Fruit fly (Drosophila melanogaster): ENCODE data around the gene uif.

The uif gene

DNA sequence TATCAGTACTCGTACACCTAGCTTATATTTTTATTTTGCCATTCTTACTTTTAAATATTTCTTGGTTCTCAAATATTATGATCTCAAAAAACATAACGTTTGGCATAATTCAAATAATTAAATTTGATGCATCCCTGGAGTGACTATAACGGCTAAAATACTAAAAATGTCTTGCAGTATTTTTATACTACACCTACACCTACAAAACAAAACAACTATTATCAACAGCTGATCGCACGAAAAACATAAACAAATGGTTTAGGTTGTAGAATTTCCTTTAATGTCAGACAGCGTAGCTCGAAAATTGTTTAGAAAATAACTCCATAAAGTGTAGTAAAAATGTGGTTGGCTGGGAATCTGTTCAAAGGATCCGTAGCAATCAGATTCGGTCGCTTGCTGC is 3.0 kb upstream of the uif start, which contains the start of gene CG43322:
CG43322 (plus strand) TSS at position 240 of the 400 bp plus-strand sequence.
- no peak for TF ChIP-seq ttk (optimal IDR thresholded peaks at IDR 0.05)
- TF ChIP-seq Myc (optimal IDR thresholded peaks at IDR 0.05), result no peak
- no peak for TF ChIP-seq insv (optimal IDR thresholded peaks at IDR 0.05)
- no peak for TF ChIP-seq Sin3A (optimal IDR thresholded peaks at IDR 0.05)
- TF ChIP-seq psq (optimal IDR thresholded peaks at IDR 0.05), result no peak
- TF ChIP-seq h (optimal IDR thresholded peaks at IDR 0.05), result no peak

DNA sequence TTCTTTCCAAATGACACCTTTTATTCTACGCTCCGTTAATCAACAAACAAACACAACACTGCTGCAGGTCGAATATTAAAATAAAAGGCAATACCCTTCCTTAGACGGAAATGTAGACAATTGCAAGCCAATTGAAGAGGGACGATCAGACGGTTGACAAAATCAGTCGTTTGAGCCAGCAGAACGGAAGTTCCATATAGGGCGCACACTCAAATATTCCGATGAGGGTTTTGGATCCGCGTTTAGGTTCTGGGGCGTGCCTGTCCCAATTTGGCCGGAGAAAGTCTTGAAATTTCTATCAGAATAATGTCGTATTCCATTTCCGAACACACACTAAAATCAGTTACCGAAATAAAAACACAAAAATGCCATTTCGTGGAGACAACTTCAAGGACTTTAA is 1.8 kb upstream of the uif start, which contains the start of gene CG43321:
CG43321 (plus strand) TSS at position 301 of the 400 bp plus-strand sequence.
- no peak for TF ChIP-seq insv (optimal IDR thresholded peaks at IDR 0.05)

- TF ChIP-seq h (optimal IDR thresholded peaks at IDR 0.05) (no peak), psq (optimal IDR thresholded peaks at IDR 0.05) (no peak), insv (optimal IDR thresholded peaks at IDR 0.05) (no peak), ttk (optimal IDR thresholded peaks at IDR 0.05) (no peak), Sin3A (optimal IDR thresholded peaks at IDR 0.05) (no peak), Myc (optimal IDR thresholded peaks at IDR 0.05) (no peak)
Observed at dm6 chr2L:7010513-7010912, 354 bp upstream of the uif start.

dm6 chr2L:7007564-7007963 is 2.6 kb downstream of the uif start:
- TF ChIP-seq psq (optimal IDR thresholded peaks at IDR 0.05), result no peak
- TF ChIP-seq insv (optimal IDR thresholded peaks at IDR 0.05), result no peak
- no peak for TF ChIP-seq Sin3A (optimal IDR thresholded peaks at IDR 0.05)
- TF ChIP-seq Myc (optimal IDR thresholded peaks at IDR 0.05), result no peak
- TF ChIP-seq h (optimal IDR thresholded peaks at IDR 0.05), result no peak
- TF ChIP-seq ttk (optimal IDR thresholded peaks at IDR 0.05), result no peak

dm6 chr2L:7005489-7005888 is 4.7 kb downstream of the uif start:
- TF ChIP-seq h (optimal IDR thresholded peaks at IDR 0.05), result no peak
- no peak for TF ChIP-seq psq (optimal IDR thresholded peaks at IDR 0.05)
- TF ChIP-seq ttk (optimal IDR thresholded peaks at IDR 0.05), result no peak
- TF ChIP-seq insv (optimal IDR thresholded peaks at IDR 0.05), result no peak

dm6 chr2L:7004304-7004703 is 5.9 kb downstream of the uif start:
- TF ChIP-seq insv (optimal IDR thresholded peaks at IDR 0.05) (no peak), ttk (optimal IDR thresholded peaks at IDR 0.05) (no peak), Myc (optimal IDR thresholded peaks at IDR 0.05) (no peak), h (optimal IDR thresholded peaks at IDR 0.05) (no peak), psq (optimal IDR thresholded peaks at IDR 0.05) (no peak), Sin3A (optimal IDR thresholded peaks at IDR 0.05) (no peak)

DNA sequence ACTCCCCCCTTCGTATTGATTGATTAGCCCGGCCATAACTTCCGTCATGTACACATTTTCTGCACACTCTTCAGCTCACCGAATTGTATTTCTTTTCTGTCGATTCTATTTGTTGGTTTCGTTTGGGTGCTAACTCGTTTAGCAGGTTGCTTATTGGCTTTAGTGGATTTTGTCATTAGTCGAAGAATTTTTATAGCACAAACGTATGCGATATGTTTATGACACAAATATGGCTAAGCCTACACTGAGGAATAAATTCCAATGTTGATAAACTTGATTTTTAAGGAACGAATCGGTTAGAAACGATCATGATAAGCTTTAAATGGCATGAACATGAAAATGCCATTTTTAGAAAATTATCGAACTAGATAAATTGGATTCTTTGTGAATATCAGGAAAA is 11.4 kb downstream of the uif start:
- TF ChIP-seq h (optimal IDR thresholded peaks at IDR 0.05) (no peak), Sin3A (optimal IDR thresholded peaks at IDR 0.05) (no peak), psq (optimal IDR thresholded peaks at IDR 0.05) (no peak), insv (optimal IDR thresholded peaks at IDR 0.05) (no peak), ttk (optimal IDR thresholded peaks at IDR 0.05) (no peak), Myc (optimal IDR thresholded peaks at IDR 0.05) (no peak)

- no peak for TF ChIP-seq Myc (optimal IDR thresholded peaks at IDR 0.05)
- no peak for TF ChIP-seq Sin3A (optimal IDR thresholded peaks at IDR 0.05)
- no peak for TF ChIP-seq h (optimal IDR thresholded peaks at IDR 0.05)
- no peak for TF ChIP-seq psq (optimal IDR thresholded peaks at IDR 0.05)
- TF ChIP-seq ttk (optimal IDR thresholded peaks at IDR 0.05), result no peak
- TF ChIP-seq insv (optimal IDR thresholded peaks at IDR 0.05), result no peak
Observed at dm6 chr2L:6991085-6991484, 19.1 kb downstream of the uif start.

dm6 chr2L:6971597-6972036 is 38.5 kb downstream of the uif start, which contains the start of gene snRNP-U1-70K:
TSS of gene snRNP-U1-70K (minus strand) at chr2L:6971737.
- no peak for TF ChIP-seq insv (optimal IDR thresholded peaks at IDR 0.05)
- no peak for TF ChIP-seq Sin3A (optimal IDR thresholded peaks at IDR 0.05)
- no peak for TF ChIP-seq Myc (optimal IDR thresholded peaks at IDR 0.05)
- no peak for TF ChIP-seq psq (optimal IDR thresholded peaks at IDR 0.05)
- TF ChIP-seq h (optimal IDR thresholded peaks at IDR 0.05), result no peak
- no peak for TF ChIP-seq ttk (optimal IDR thresholded peaks at IDR 0.05)

DNA sequence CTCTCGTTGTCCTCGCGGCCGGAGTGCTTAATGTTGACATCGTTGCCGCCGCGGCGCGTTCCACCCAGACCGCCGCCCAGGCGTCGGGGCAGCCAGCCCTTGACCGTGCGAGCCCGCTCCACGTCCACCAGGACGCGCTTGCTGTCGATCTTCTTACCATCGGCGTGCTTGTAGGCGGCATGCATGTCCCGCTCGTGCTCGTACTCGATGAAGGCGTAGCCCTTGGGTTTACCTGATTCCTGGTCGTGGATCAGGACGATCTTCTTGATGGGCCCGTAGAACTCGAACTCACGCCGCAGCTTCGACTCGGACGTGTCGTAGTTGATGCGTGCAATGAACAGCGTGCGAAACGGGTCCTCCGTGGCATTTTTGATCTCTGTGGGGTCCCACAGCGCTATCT is 39.3 kb downstream of the uif start:
- TF ChIP-seq ttk (optimal IDR thresholded peaks at IDR 0.05) (peak; percentile 93), insv (optimal IDR thresholded peaks at IDR 0.05) (no peak)

DNA sequence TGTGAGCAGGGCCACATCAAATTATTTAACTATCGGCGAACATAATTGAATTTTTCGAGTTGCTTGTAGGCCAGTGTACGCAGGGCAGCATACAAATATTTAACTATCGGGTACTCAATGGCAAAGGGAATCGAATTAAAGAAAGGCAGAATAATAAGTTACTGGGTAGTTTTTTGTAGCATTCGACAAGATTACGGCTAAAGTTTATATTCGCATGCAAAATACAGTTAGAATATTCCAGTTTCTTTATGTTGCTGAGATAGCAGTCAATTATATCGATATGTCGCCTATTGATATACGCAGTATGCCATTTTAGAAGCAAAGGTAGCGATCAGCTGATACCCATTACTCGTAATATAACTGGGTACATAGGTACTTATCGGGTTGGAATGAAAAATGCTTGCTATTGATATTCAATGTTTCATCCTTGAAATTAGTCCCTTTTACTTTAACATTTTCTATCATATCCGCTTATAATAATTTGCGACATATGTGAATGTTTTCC is 42.1 kb downstream of the uif start:
- no peak for TF ChIP-seq psq (optimal IDR thresholded peaks at IDR 0.05)
- no peak for TF ChIP-seq insv (optimal IDR thresholded peaks at IDR 0.05)
- TF ChIP-seq ttk (optimal IDR thresholded peaks at IDR 0.05), result no peak
- no peak for TF ChIP-seq h (optimal IDR thresholded peaks at IDR 0.05)
- TF ChIP-seq Myc (optimal IDR thresholded peaks at IDR 0.05), result no peak
- no peak for TF ChIP-seq Sin3A (optimal IDR thresholded peaks at IDR 0.05)

dm6 chr2L:6967422-6968012 is 42.6 kb downstream of the uif start, which contains the start of gene Sumo:
TSS of gene Sumo (minus strand) at chr2L:6967644.
- no peak for TF ChIP-seq insv (optimal IDR thresholded peaks at IDR 0.05)
- no peak for TF ChIP-seq Myc (optimal IDR thresholded peaks at IDR 0.05)
- TF ChIP-seq ttk (optimal IDR thresholded peaks at IDR 0.05), result no peak

DNA sequence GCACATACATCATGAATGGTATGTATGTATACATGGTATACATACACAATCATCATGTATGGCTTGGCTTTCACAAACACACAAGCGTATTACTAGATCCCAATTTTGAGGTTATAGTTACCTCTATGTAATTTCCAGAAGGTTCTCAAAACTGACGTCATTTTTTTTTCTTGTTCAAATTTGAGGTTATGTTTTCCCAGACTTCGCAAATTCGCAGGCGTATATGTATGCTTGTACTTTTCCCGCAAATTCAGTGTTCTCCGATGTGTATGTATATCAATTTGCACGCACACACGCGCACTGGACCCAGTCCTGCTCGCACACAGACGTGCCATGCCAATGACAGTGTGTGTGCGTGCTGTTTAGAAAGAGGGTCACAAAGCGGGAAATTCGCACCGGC is 43.9 kb downstream of the uif start:
- no peak for TF ChIP-seq ttk (optimal IDR thresholded peaks at IDR 0.05)
